Worm (Caenorhabditis elegans) whole organism, L1 larva: ENCODE measurements around the gene idpp-13.

Source experiments
- C16A3.4 ChIP-seq: fragments of 150-350 bp; optimal IDR thresholded peaks from 2 replicates; lab custom pipeline; 2014; ENCODE audit warnings: missing biosample characterization, missing genetic modification characterization
- aha-1 ChIP-seq: fragments of 150-350 bp; optimal IDR thresholded peaks from 2 replicates; lab custom pipeline; 2014; ENCODE audit warnings: missing biosample characterization, missing genetic modification characterization
- ama-1 ChIP-seq: fragments of 150-350 bp; optimal IDR thresholded peaks from 2 replicates; lab custom pipeline; 2014
- blmp-1 ChIP-seq: fragments of 150-350 bp; optimal IDR thresholded peaks from 2 replicates; lab custom pipeline; 2014; ENCODE audit warnings: missing biosample characterization, missing genetic modification characterization
- ceh-63 ChIP-seq: fragments of 200-800 bp; sonication (Bioruptor generic); optimal IDR thresholded peaks from 2 replicates; lab custom pipeline; 2018; ENCODE audit warnings: mild to moderate bottlenecking, missing genetic modification characterization, missing compliant biosample characterization
- ceh-82 ChIP-seq, 3 experiments: fragments of 150-350 bp in 1 of 3; sonication (generic microtip) in 2 of 3; optimal IDR thresholded peaks; 2 replicates each; lab custom pipeline; 2014 to 2017; ENCODE audit warnings: missing biosample characterization in 3 of 3, missing genetic modification characterization in 3 of 3
- dpl-1 ChIP-seq, 3 experiments: fragments of 150-350 bp in 2 of 3; sonication (generic microtip) in 1 of 3; optimal IDR thresholded peaks; 2 replicates each; lab custom pipeline; 2014 to 2017; ENCODE audit warnings: missing biosample characterization in 3 of 3, missing genetic modification characterization in 3 of 3, missing genetic modification reagents in 3 of 3
- efl-1 ChIP-seq, 4 experiments: fragments of 150-350 bp; optimal IDR thresholded peaks in 3 of 4; peaks in 1 of 4; 1 replicate in 1 of 4; 2 replicates in 3 of 4; lab custom pipeline; 2014; ENCODE audit warnings: missing biosample characterization in 2 of 4, missing genetic modification characterization in 2 of 4, missing genetic modification reagents in 2 of 4
- efl-3 ChIP-seq: fragments of 200-800 bp; sonication (Bioruptor generic); optimal IDR thresholded peaks from 2 replicates; lab custom pipeline; 2018; ENCODE audit warnings: mild to moderate bottlenecking, missing genetic modification characterization, missing compliant biosample characterization
- egl-13 ChIP-seq: sonication (generic microtip); optimal IDR thresholded peaks from 2 replicates; lab custom pipeline; 2016; ENCODE audit warnings: missing genotype, missing genetic modification reagents, missing genetic modification characterization, missing compliant biosample characterization
- elt-2 ChIP-seq: sonication (generic microtip); optimal IDR thresholded peaks from 2 replicates; lab custom pipeline; 2016; ENCODE audit warnings: missing genetic modification characterization, mild to moderate bottlenecking, inconsistent platforms, missing compliant biosample characterization, missing genetic modification reagents
- elt-3 ChIP-seq, 6 experiments: fragments of 150-350 bp in 1 of 6; sonication (generic microtip); optimal IDR thresholded peaks; 2 replicates each; lab custom pipeline; 2017 to 2018; ENCODE audit warnings: missing biosample characterization in 6 of 6, missing genetic modification characterization in 6 of 6, inconsistent platforms in 1 of 6
- ets-5 ChIP-seq: fragments of 200-800 bp; sonication (Bioruptor generic); IDR thresholded peaks from 2 replicates; pipeline ENCODE4 v1.3.6; 2022; ENCODE audit warnings: missing genetic modification characterization, missing compliant biosample characterization
- fkh-8 ChIP-seq: sonication (generic microtip); optimal IDR thresholded peaks from 2 replicates; lab custom pipeline; 2016; ENCODE audit warnings: mild to moderate bottlenecking, missing genetic modification characterization, missing compliant biosample characterization
- hlh-17 ChIP-seq: fragments of 200-800 bp; sonication (Bioruptor generic); optimal IDR thresholded peaks from 2 replicates; lab custom pipeline; 2018; ENCODE audit warnings: missing genetic modification characterization, mild to moderate bottlenecking, missing compliant biosample characterization, moderate library complexity, borderline replicate concordance
- hpl-2 ChIP-seq: fragments of 150-350 bp; optimal IDR thresholded peaks from 2 replicates; lab custom pipeline; 2014; ENCODE audit warnings: missing biosample characterization, missing genetic modification reagents, missing genetic modification characterization
- isw-1 ChIP-seq: fragments of 200-800 bp; sonication (Bioruptor generic); IDR thresholded peaks from 2 replicates; pipeline ENCODE4 v1.3.6; 2022; ENCODE audit warnings: missing genetic modification characterization, missing compliant biosample characterization
- lin-15B ChIP-seq: fragments of 150-350 bp; sonication (generic microtip); optimal IDR thresholded peaks from 3 replicates; lab custom pipeline; 2014; ENCODE audit warnings: missing biosample characterization, missing genetic modification characterization
- lin-35 ChIP-seq, 2 experiments: fragments of 150-350 bp; optimal IDR thresholded peaks; 2 replicates each; lab custom pipeline; 2014; ENCODE audit warnings: missing biosample characterization in 2 of 2, missing genetic modification characterization in 2 of 2, missing genetic modification reagents in 2 of 2
- lir-3 ChIP-seq: sonication (generic microtip); optimal IDR thresholded peaks from 2 replicates; lab custom pipeline; 2016; ENCODE audit warnings: mild to moderate bottlenecking, missing genetic modification characterization, moderate library complexity, missing compliant biosample characterization; ENCODE audit not compliant: poor library complexity
- lsy-2 ChIP-seq, 2 experiments: fragments of 150-350 bp; optimal IDR thresholded peaks; 2 replicates each; lab custom pipeline; 2014; ENCODE audit warnings: missing biosample characterization in 2 of 2, missing genetic modification characterization in 2 of 2
- mef-2 ChIP-seq: fragments of 150-350 bp; optimal IDR thresholded peaks from 2 replicates; lab custom pipeline; 2014; ENCODE audit warnings: missing biosample characterization, missing genetic modification characterization
- mep-1 ChIP-seq: fragments of 150-350 bp; optimal IDR thresholded peaks from 2 replicates; lab custom pipeline; 2014; ENCODE audit warnings: missing biosample characterization, missing genetic modification characterization
- nhr-20 ChIP-seq: sonication (generic microtip); optimal IDR thresholded peaks from 2 replicates; lab custom pipeline; 2016; ENCODE audit warnings: mild to moderate bottlenecking, missing genetic modification characterization, missing compliant biosample characterization
- nhr-47 ChIP-seq: sonication (generic microtip); optimal IDR thresholded peaks from 2 replicates; lab custom pipeline; 2016; ENCODE audit warnings: mild to moderate bottlenecking, missing genetic modification characterization, moderate library complexity, missing compliant biosample characterization
- nhr-71 ChIP-seq: sonication (generic microtip); optimal IDR thresholded peaks from 2 replicates; lab custom pipeline; 2016; ENCODE audit warnings: mild to moderate bottlenecking, missing genetic modification characterization, moderate library complexity, missing compliant biosample characterization
- nhr-84 ChIP-seq: sonication (generic microtip); optimal IDR thresholded peaks from 2 replicates; lab custom pipeline; 2017; ENCODE audit warnings: missing biosample characterization, missing genetic modification characterization
- nhr-90 ChIP-seq: sonication (generic microtip); optimal IDR thresholded peaks from 2 replicates; lab custom pipeline; 2016; ENCODE audit warnings: mild to moderate bottlenecking, missing genetic modification characterization, missing compliant biosample characterization; ENCODE audit not compliant: poor library complexity
- pqm-1 ChIP-seq: sonication (generic microtip); optimal IDR thresholded peaks from 3 replicates; lab custom pipeline; 2017; ENCODE audit warnings: missing biosample characterization, missing genetic modification characterization
- snu-23 ChIP-seq: sonication (generic microtip); optimal IDR thresholded peaks from 2 replicates; lab custom pipeline; 2016; ENCODE audit warnings: missing genetic modification characterization, missing compliant biosample characterization
- sptf-1 ChIP-seq: fragments of 150-350 bp; optimal IDR thresholded peaks from 2 replicates; lab custom pipeline; 2014; ENCODE audit warnings: missing biosample characterization, missing genetic modification characterization
- unc-130 ChIP-seq: fragments of 150-350 bp; optimal IDR thresholded peaks from 2 replicates; lab custom pipeline; 2017; ENCODE audit warnings: missing biosample characterization, missing genetic modification characterization, inconsistent platforms
- unc-62 ChIP-seq: fragments of 150-350 bp; optimal IDR thresholded peaks from 2 replicates; lab custom pipeline; 2014; ENCODE audit warnings: missing biosample characterization, missing genetic modification reagents, missing genetic modification characterization
- zip-4 ChIP-seq: fragments of 200-800 bp; sonication (Bioruptor generic); optimal IDR thresholded peaks from 2 replicates; lab custom pipeline; 2018; ENCODE audit warnings: mild to moderate bottlenecking, missing genetic modification characterization, moderate library complexity, missing compliant biosample characterization
- ztf-11 ChIP-seq, 2 experiments: sonication (generic microtip); optimal IDR thresholded peaks; 2 replicates each; lab custom pipeline; 2016 to 2017; ENCODE audit warnings: missing genetic modification characterization in 2 of 2, missing biosample characterization in 1 of 2, missing compliant biosample characterization in 1 of 2

The idpp-13 gene

DNA sequence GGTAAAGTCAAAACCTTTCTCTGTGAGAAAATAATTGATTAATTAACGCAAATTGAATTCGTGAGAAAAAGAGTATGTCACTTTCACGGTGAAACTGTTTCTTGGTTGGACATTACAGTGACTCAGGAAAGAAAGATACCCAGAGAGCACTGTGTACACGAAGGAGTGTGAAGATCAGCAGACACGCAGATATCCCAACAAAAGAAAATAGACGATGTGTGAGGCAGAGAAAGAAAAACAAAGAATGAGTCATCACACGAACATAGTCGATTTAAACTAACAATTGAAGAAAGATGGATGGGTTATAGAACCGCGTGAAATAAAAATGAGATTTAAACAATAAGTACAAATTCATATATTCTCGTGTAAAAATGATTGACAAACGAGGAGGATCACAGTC is 8.8 kb downstream of the idpp-13 start (continued):
- no peak for TF ChIP-seq efl-3 (GFP tag; lab: Kevin White, UChicago)

DNA sequence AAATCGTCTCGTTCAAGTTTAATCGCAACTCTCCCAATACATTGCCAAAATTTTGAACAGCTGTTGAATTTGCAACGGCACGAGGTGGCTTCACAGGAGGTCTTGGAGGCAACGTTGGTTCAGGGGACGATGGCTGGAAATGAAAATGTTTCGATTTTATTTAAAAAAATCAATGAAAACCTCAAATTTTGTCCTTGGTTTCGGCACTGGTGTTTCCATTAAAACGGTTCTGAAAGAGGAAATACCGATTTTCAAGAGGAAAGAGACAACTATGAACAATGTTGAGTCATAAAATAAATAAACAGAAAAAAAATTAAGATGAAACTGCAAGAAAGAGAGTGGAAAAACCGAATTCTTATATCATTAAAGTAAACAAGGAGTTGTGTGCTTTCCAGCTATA is 9.5 kb downstream of the idpp-13 start, which contains the start of gene F23H11.4:
TSS of gene F23H11.4 (minus strand) at position 229 of the 400 bp plus-strand sequence.
- TF ChIP-seq elt-3 (tag; optimal IDR thresholded peaks at IDR 0.05; lab: Kevin White, UChicago) (no peak), efl-1 (optimal IDR thresholded peaks at IDR 0.05; lab: Kevin White, UChicago) (no peak), efl-1 (GFP tag; optimal IDR thresholded peaks at IDR 0.05 in 1 of 2; lab: Kevin White, UChicago) (peak in 1 of 2 experiments; percentile 71), efl-3 (GFP tag; lab: Kevin White, UChicago) (no peak), ceh-63 (GFP tag; lab: Kevin White, UChicago) (no peak), isw-1 (GFP tag; lab: Robert Waterston, UW) (no peak), nhr-90 (tag; lab: Kevin White, UChicago) (no peak), ztf-11 (tag; optimal IDR thresholded peaks at IDR 0.05; lab: Kevin White, UChicago) (no peak), mef-2 (tag; lab: Kevin White, UChicago) (no peak)

DNA sequence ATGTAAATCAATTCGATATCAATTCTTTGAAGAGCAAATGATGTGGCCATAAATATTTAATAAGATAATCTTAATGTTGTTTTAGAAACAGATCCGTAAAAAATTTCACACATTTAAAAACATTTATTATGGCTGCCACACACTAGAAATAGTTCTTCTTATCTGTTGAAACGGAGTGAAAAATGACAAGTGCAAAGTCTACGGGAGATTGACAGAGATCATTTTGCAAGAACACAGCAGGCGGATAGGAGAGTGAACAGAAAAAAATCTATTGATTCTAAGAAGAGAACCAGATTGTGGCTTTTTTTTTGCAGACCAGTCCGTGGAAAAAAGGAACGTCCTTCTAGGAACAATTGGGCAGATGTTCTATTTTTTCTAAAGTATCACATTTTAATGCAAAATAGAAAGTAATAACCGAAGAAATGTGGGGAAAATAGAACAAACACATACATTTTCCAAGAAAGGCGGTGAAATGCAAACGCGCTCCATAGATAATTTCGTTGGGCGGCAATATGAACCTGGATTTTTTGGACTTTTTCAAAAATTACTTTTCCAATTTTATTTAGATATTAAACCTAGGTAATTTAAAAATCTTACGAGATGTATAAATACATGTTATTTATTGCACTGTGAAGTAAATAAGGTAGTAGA is 15.1 kb downstream of the idpp-13 start:
- TF ChIP-seq unc-130 (tag; lab: Kevin White, UChicago) (no peak), aha-1 (tag; lab: Kevin White, UChicago) (no peak), nhr-71 (tag; lab: Kevin White, UChicago) (peak; percentile 36), ets-5 (no peak), lin-15B (tag; lab: Kevin White, UChicago) (peak; percentile 42), lin-35 (GFP tag; optimal IDR thresholded peaks at IDR 0.05; lab: Kevin White, UChicago) (peak; percentile 42 to 87), C16A3.4 (peak; percentile 15), mef-2 (tag; lab: Kevin White, UChicago) (no peak), mep-1 (no peak), nhr-47 (tag; lab: Kevin White, UChicago) (peak; percentile 4), hlh-17 (GFP tag; lab: Kevin White, UChicago) (no peak), ama-1 (lab: Kevin White, UChicago) (no peak), snu-23 (GFP tag; lab: Kevin White, UChicago) (peak; percentile 3), egl-13 (tag; lab: Kevin White, UChicago) (no peak), unc-62 (GFP tag; lab: Kevin White, UChicago) (no peak), efl-1 (optimal IDR thresholded peaks at IDR 0.05; lab: Kevin White, UChicago) (peak; percentile 55 to 70), efl-1 (GFP tag; optimal IDR thresholded peaks at IDR 0.05 in 1 of 2; lab: Kevin White, UChicago) (peak; percentile 78 to 97), lsy-2 (tag; optimal IDR thresholded peaks at IDR 0.05; lab: Kevin White, UChicago) (no peak), elt-2 (tag; lab: Kevin White, UChicago) (no peak), dpl-1 (GFP tag; optimal IDR thresholded peaks at IDR 0.05; lab: Kevin White, UChicago) (peak; percentile 61 to 81 (median 73)), zip-4 (no peak), pqm-1 (tag; lab: Kevin White, UChicago) (no peak), blmp-1 (tag; lab: Kevin White, UChicago) (peak; percentile 9), hpl-2 (GFP tag; lab: Kevin White, UChicago) (no peak), ceh-82 (tag; optimal IDR thresholded peaks at IDR 0.05; lab: Kevin White, UChicago) (no peak), sptf-1 (tag; lab: Kevin White, UChicago) (no peak), lir-3 (tag; lab: Kevin White, UChicago) (no peak), nhr-20 (tag; lab: Kevin White, UChicago) (peak; percentile 6), fkh-8 (tag; lab: Kevin White, UChicago) (no peak), nhr-84 (no peak)
